Fruit fly (Drosophila melanogaster): ENCODE data around the gene CG7889.

- TF ChIP-seq pan (optimal IDR thresholded peaks at IDR 0.05) (no peak), psq (optimal IDR thresholded peaks at IDR 0.05) (no peak), usp (GFP tag; optimal IDR thresholded peaks at IDR 0.05) (no peak), CG8478 (optimal IDR thresholded peaks at IDR 0.05) (no peak), Dll (optimal IDR thresholded peaks at IDR 0.05) (no peak), EcR (GFP tag; optimal IDR thresholded peaks at IDR 0.05) (no peak)
Observed at dm6 chrX:19281271-19281670, 37.8 kb downstream of the CG7889 start.

All from whole organism.